Worm (Caenorhabditis elegans) whole organism, L3 larva: ENCODE results near the gene nlp-48.

Source experiments
- R02D3.7 ChIP-seq: fragments of 150-350 bp; optimal IDR thresholded peaks from 2 replicates; lab custom pipeline; 2014; ENCODE audit warnings: missing biosample characterization, missing genetic modification characterization
- ZK546.5 ChIP-seq: sonication (generic microtip); optimal IDR thresholded peaks from 2 replicates; lab custom pipeline; 2017; ENCODE audit warnings: missing biosample characterization, missing genetic modification characterization
- aly-2 ChIP-seq: fragments of 150-350 bp; optimal IDR thresholded peaks from 2 replicates; lab custom pipeline; 2014; ENCODE audit warnings: missing biosample characterization, missing genetic modification characterization
- ama-1 ChIP-seq: fragments of 150-350 bp; optimal IDR thresholded peaks from 2 replicates; lab custom pipeline; 2018
- ceh-28 ChIP-seq: fragments of 150-350 bp; optimal IDR thresholded peaks from 2 replicates; lab custom pipeline; 2014; ENCODE audit warnings: missing biosample characterization, missing genetic modification reagents, missing genetic modification characterization
- ceh-82 ChIP-seq: fragments of 150-350 bp; optimal IDR thresholded peaks from 2 replicates; lab custom pipeline; 2014; ENCODE audit warnings: missing biosample characterization, missing genetic modification characterization
- ceh-9 ChIP-seq: sonication (generic microtip); optimal IDR thresholded peaks from 2 replicates; lab custom pipeline; 2018; ENCODE audit warnings: missing biosample characterization, missing genetic modification characterization
- daf-12 ChIP-seq: fragments of 150-350 bp; optimal IDR thresholded peaks from 2 replicates; lab custom pipeline; 2014; ENCODE audit warnings: missing biosample characterization, missing genetic modification reagents, missing genetic modification characterization
- egl-27 ChIP-seq: sonication (generic microtip); optimal IDR thresholded peaks from 4 replicates; lab custom pipeline; 2017; ENCODE audit warnings: missing biosample characterization, missing genetic modification reagents, missing genetic modification characterization
- egl-5 ChIP-seq: fragments of 150-350 bp; optimal IDR thresholded peaks from 2 replicates; lab custom pipeline; 2017; ENCODE audit warnings: missing biosample characterization, missing genetic modification reagents, missing genetic modification characterization, inconsistent platforms
- elt-1 ChIP-seq: fragments of 150-350 bp; optimal IDR thresholded peaks from 2 replicates; lab custom pipeline; 2014; ENCODE audit warnings: missing biosample characterization, missing genetic modification characterization
- eor-1 ChIP-seq, 2 experiments: fragments of 150-350 bp; optimal IDR thresholded peaks; 2 replicates each; lab custom pipeline; 2014 to 2018; ENCODE audit warnings: missing biosample characterization in 2 of 2, missing genetic modification characterization in 2 of 2
- fkh-2 ChIP-seq: fragments of 150-350 bp; optimal IDR thresholded peaks from 2 replicates; lab custom pipeline; 2014; ENCODE audit warnings: missing biosample characterization, missing genetic modification reagents, missing genetic modification characterization
- fos-1 ChIP-seq: fragments of 150-350 bp; optimal IDR thresholded peaks from 2 replicates; lab custom pipeline; 2014; ENCODE audit warnings: missing biosample characterization, missing genetic modification characterization
- jun-1 ChIP-seq: fragments of 150-350 bp; optimal IDR thresholded peaks from 2 replicates; lab custom pipeline; 2014; ENCODE audit warnings: missing biosample characterization, missing genetic modification reagents, missing genetic modification characterization
- lin-15B ChIP-seq: fragments of 150-350 bp; optimal IDR thresholded peaks from 2 replicates; lab custom pipeline; 2014; ENCODE audit warnings: missing biosample characterization, missing genetic modification characterization
- lin-39 ChIP-seq: fragments of 150-350 bp; optimal IDR thresholded peaks from 2 replicates; lab custom pipeline; 2018; ENCODE audit warnings: missing biosample characterization, missing genetic modification reagents, missing genetic modification characterization
- mdl-1 ChIP-seq: fragments of 150-350 bp; optimal IDR thresholded peaks from 2 replicates; lab custom pipeline; 2014; ENCODE audit warnings: missing biosample characterization, missing genetic modification characterization
- nfya-1 ChIP-seq: sonication (generic microtip); optimal IDR thresholded peaks from 2 replicates; lab custom pipeline; 2017; ENCODE audit warnings: missing genetic modification characterization, mild to moderate bottlenecking, missing compliant biosample characterization, antibody characterized with exemption, moderate library complexity; ENCODE audit not compliant: insufficient read depth
- nhr-11 ChIP-seq: fragments of 150-350 bp; optimal IDR thresholded peaks from 2 replicates; lab custom pipeline; 2014; ENCODE audit warnings: missing biosample characterization, missing genetic modification characterization
- nhr-23 ChIP-seq: fragments of 150-350 bp; optimal IDR thresholded peaks from 2 replicates; lab custom pipeline; 2014; ENCODE audit warnings: missing biosample characterization, missing genetic modification reagents, missing genetic modification characterization
- nhr-25 ChIP-seq: sonication (generic microtip); optimal IDR thresholded peaks from 2 replicates; lab custom pipeline; 2017; ENCODE audit warnings: missing biosample characterization, missing genetic modification characterization
- nhr-43 ChIP-seq: sonication (generic microtip); optimal IDR thresholded peaks from 2 replicates; lab custom pipeline; 2016; ENCODE audit warnings: mild to moderate bottlenecking, missing genetic modification characterization, missing compliant biosample characterization; ENCODE audit not compliant: poor library complexity, severe bottlenecking
- nhr-76 ChIP-seq: fragments of 150-350 bp; sonication (generic microtip); optimal IDR thresholded peaks from 5 replicates; lab custom pipeline; 2014; ENCODE audit warnings: missing biosample characterization, missing genetic modification characterization
- nhr-77 ChIP-seq: fragments of 150-350 bp; optimal IDR thresholded peaks from 2 replicates; lab custom pipeline; 2014; ENCODE audit warnings: missing biosample characterization, missing genetic modification characterization
- pha-4 ChIP-seq: fragments of 150-350 bp; optimal IDR thresholded peaks from 2 replicates; lab custom pipeline; 2014; ENCODE audit warnings: missing biosample characterization, missing genetic modification reagents, missing genetic modification characterization
- pqm-1 ChIP-seq: fragments of 150-350 bp; optimal IDR thresholded peaks from 2 replicates; lab custom pipeline; 2017; ENCODE audit warnings: missing biosample characterization, missing genetic modification characterization, inconsistent platforms
- skn-1 ChIP-seq: fragments of 150-350 bp; optimal IDR thresholded peaks from 2 replicates; lab custom pipeline; 2014; ENCODE audit warnings: missing biosample characterization, missing genetic modification characterization
- snpc-4 ChIP-seq: fragments of 150-350 bp; optimal IDR thresholded peaks from 2 replicates; lab custom pipeline; 2014; ENCODE audit warnings: missing biosample characterization, missing genetic modification characterization
- tbx-2 ChIP-seq: sonication (generic microtip); optimal IDR thresholded peaks from 2 replicates; lab custom pipeline; 2016; ENCODE audit warnings: mild to moderate bottlenecking, missing genetic modification characterization, missing compliant biosample characterization
- zag-1 ChIP-seq: fragments of 150-350 bp; optimal IDR thresholded peaks from 2 replicates; lab custom pipeline; 2014; ENCODE audit warnings: missing biosample characterization, missing genetic modification characterization
- ztf-11 ChIP-seq: fragments of 150-350 bp; optimal IDR thresholded peaks from 2 replicates; lab custom pipeline; 2014; ENCODE audit warnings: missing biosample characterization, missing genetic modification characterization
- ztf-4 ChIP-seq: fragments of 150-350 bp; optimal IDR thresholded peaks from 2 replicates; lab custom pipeline; 2014; ENCODE audit warnings: missing biosample characterization, missing genetic modification characterization

The nlp-48 gene

DNA sequence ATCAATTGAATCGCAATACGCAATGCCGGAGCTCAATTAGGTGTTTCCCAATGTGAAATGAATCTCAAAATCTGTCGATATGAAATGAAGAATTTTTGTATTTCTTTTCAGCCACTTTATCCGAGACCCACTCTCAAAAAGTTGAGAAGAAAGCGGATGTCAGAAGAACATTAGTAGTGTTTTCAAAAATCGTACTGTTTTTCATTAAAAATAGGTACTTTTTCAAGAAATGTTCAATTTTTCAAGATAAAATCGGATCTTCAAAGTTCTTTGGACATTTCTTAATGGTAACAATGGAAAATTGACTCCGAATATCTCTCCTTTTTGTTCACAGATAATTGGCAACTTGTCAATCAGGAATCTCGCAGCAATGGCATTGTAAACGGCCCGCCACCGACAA, 39.7 kb downstream of the nlp-48 start, which contains the start of gene flp-25:
TSS of gene flp-25 (plus strand) at position 301 of the 400 bp plus-strand sequence.
- no peak for TF ChIP-seq lin-15B (tag; lab: Kevin White, UChicago)

DNA sequence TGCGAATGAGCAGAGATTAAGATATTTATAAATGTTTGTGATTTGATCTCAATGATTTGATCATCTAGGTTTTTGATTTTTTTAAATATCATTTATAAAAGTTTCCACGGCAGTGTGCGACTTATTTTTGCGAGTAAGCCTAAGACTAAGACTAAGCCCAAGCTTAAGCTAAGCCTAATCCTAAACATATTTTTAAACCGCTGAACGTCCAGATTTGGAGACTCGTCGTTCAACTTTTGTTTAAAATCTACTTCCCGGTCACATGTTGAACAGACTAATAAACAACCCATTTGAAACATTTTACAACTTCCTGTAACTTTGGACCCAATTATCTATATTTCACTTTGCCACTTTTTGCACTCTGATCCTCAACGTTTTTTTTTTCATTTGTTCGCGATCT, 41.9 kb downstream of the nlp-48 start, which contains the start of gene K04H4.5:
TSS of gene K04H4.5 (plus strand) at position 301 of the 400 bp plus-strand sequence.
- TF ChIP-seq elt-1 (no peak), nhr-11 (no peak), egl-27 (tag; lab: Kevin White, UChicago) (no peak), daf-12 (tag; lab: Kevin White, UChicago) (no peak), ceh-9 (tag; lab: Kevin White, UChicago) (no peak), eor-1 (tag; optimal IDR thresholded peaks at IDR 0.05; lab: Kevin White, UChicago) (no peak), tbx-2 (tag; lab: Kevin White, UChicago) (no peak), R02D3.7 (no peak), ceh-82 (tag; lab: Kevin White, UChicago) (no peak), nhr-25 (tag; lab: Kevin White, UChicago) (no peak), ama-1 (no peak), lin-39 (tag; lab: Kevin White, UChicago) (no peak), mdl-1 (tag; lab: Kevin White, UChicago) (no peak), ztf-11 (tag; lab: Kevin White, UChicago) (no peak), aly-2 (tag; lab: Kevin White, UChicago) (no peak), lin-15B (tag; lab: Kevin White, UChicago) (no peak), ceh-28 (tag; lab: Kevin White, UChicago) (no peak), nhr-77 (no peak)

DNA sequence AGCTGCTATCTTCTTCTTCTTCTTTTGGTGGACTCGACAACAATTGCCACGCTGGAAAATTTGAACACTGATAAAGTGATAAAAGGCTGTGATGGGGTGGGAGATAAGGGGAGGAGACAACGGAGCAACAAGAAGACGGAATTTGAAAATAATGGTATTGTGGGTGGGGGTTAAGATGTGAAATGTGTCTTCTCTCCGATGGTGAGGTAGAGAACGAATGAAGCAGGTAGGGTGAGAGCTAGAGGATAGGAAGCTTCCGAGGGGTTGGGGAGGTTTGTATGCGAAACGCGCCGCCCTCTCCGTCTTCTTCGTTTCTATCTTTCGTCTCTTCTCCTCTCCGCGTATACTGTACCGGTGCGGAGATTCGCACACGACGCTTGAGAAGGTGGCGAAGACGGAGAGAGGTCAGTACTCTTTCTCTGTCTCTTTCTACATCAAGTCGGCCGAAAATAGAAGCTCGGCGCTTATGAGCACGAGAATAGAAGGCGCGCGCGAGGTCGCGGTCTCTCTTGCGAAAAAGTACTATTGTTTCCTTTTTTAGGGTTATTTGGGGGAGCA, 45.4 kb downstream of the nlp-48 start, which contains the start of gene chtb-1:
TSS of gene chtb-1 (minus strand) at position 51 of the 558 bp plus-strand sequence.
- TF ChIP-seq skn-1 (tag; lab: Kevin White, UChicago) (no peak), fos-1 (tag; lab: Kevin White, UChicago) (no peak), eor-1 (tag; optimal IDR thresholded peaks at IDR 0.05; lab: Kevin White, UChicago) (no peak), nhr-11 (no peak), nhr-43 (no peak), pqm-1 (no peak), elt-1 (no peak), ceh-9 (tag; lab: Kevin White, UChicago) (no peak), snpc-4 (tag; lab: Kevin White, UChicago) (no peak), ama-1 (no peak), ZK546.5 (tag; lab: Kevin White, UChicago) (no peak), nhr-23 (tag; lab: Kevin White, UChicago) (no peak), egl-5 (tag; lab: Kevin White, UChicago) (no peak), pha-4 (tag; lab: Kevin White, UChicago) (no peak), ceh-28 (tag; lab: Kevin White, UChicago) (no peak), R02D3.7 (no peak), tbx-2 (tag; lab: Kevin White, UChicago) (no peak), jun-1 (no peak)

DNA sequence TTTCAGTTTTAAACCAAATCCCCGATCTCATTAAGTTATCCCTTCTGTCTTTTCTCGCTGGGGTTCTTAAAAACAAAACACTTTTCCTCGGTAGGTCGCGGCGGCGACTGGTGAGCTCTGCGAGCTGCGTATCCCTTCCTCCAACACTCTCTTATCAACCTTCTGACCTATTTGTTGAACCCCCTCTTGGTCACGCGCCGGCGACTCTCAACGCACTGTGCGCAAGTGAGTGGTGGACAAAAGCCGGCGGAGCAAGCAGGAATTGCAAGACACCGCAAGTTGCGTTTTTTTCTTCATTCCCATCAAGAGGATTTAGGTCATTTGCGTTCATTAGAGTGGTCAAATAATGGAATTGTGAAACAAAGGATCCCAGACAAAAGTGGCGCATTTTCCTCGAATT, 47.1 kb downstream of the nlp-48 start:
- peak; percentile 60 for TF ChIP-seq nfya-1
- no peak for TF ChIP-seq zag-1 (tag; lab: Kevin White, UChicago)
- no peak for TF ChIP-seq ama-1
- no peak for TF ChIP-seq fkh-2
- TF ChIP-seq nhr-76 (tag; lab: Kevin White, UChicago): no peak
- peak; percentile 42 for TF ChIP-seq lin-39 (tag; lab: Kevin White, UChicago)
- no peak for TF ChIP-seq ZK546.5 (tag; lab: Kevin White, UChicago)
- no peak for TF ChIP-seq egl-27 (tag; lab: Kevin White, UChicago)
- TF ChIP-seq pha-4 (tag; lab: Kevin White, UChicago): peak; percentile 69
- no peak for TF ChIP-seq ztf-11 (tag; lab: Kevin White, UChicago)
- no peak for TF ChIP-seq ztf-4 (tag; lab: Kevin White, UChicago)
